Fruit fly (Drosophila melanogaster) whole organism, embryonic: ENCODE results near the gene CG4586.
A peak's percentile ranks its signal among the peaks of the same experiment; 100 is the strongest.

Source experiments
- Antp ChIP-seq: fragments of 200-800 bp; sonication (Bioruptor generic); optimal IDR thresholded peaks from 3 replicates; lab custom pipeline; 2016; ENCODE audit warnings: missing biosample characterization, missing genetic modification characterization
- Bdp1 ChIP-seq: fragments of 200-800 bp; sonication (Bioruptor generic); optimal IDR thresholded peaks from 3 replicates; lab custom pipeline; 2016; ENCODE audit warnings: missing biosample characterization, missing genetic modification characterization
- CG10654 ChIP-seq: fragments of 200-800 bp; sonication (Bioruptor generic); optimal IDR thresholded peaks from 2 replicates; lab custom pipeline; 2016; ENCODE audit warnings: missing biosample characterization, missing genetic modification characterization
- CG12071 ChIP-seq: fragments of 200-800 bp; sonication (Bioruptor generic); optimal IDR thresholded peaks from 3 replicates; lab custom pipeline; 2018; ENCODE audit warnings: missing biosample characterization, mild to moderate bottlenecking, missing genetic modification characterization
- CG12391 ChIP-seq: fragments of 200-800 bp; sonication (Bioruptor generic); optimal IDR thresholded peaks from 3 replicates; lab custom pipeline; 2018; ENCODE audit warnings: missing biosample characterization, mild to moderate bottlenecking, missing genetic modification characterization, moderate library complexity
- CG13624 ChIP-seq: fragments of 200-800 bp; sonication (Bioruptor generic); optimal IDR thresholded peaks from 2 replicates; lab custom pipeline; 2016; ENCODE audit warnings: missing biosample characterization, missing genetic modification characterization
- CG13775 ChIP-seq: fragments of 200-800 bp; sonication (Bioruptor generic); optimal IDR thresholded peaks from 3 replicates; lab custom pipeline; 2017; ENCODE audit warnings: missing biosample characterization, mild to moderate bottlenecking, missing genetic modification characterization
- CG17568 ChIP-seq: fragments of 200-800 bp; sonication (Bioruptor generic); optimal IDR thresholded peaks from 2 replicates; lab custom pipeline; 2018; ENCODE audit warnings: missing biosample characterization, mild to moderate bottlenecking, missing genetic modification characterization, moderate library complexity
- CG18476 ChIP-seq: fragments of 200-800 bp; sonication (Bioruptor generic); optimal IDR thresholded peaks from 2 replicates; lab custom pipeline; 2016; ENCODE audit warnings: missing biosample characterization, mild to moderate bottlenecking, missing genetic modification characterization
- CG31224 ChIP-seq: fragments of 200-800 bp; sonication (Bioruptor generic); IDR thresholded peaks from 2 replicates; pipeline ENCODE4 v1.3.6; 2022; ENCODE audit warnings: missing biosample characterization, missing genetic modification characterization
- CG3847 ChIP-seq: fragments of 200-800 bp; sonication (Bioruptor generic); IDR thresholded peaks from 2 replicates; pipeline ENCODE4 v1.3.6; 2022; ENCODE audit warnings: missing biosample characterization, missing genetic modification characterization
- CG4404 ChIP-seq: fragments of 200-800 bp; sonication (Bioruptor generic); IDR thresholded peaks from 2 replicates; pipeline ENCODE4 v1.3.6; 2022; ENCODE audit warnings: missing biosample characterization, missing genetic modification characterization
- CG6254 ChIP-seq: fragments of 200-800 bp; sonication (Bioruptor generic); optimal IDR thresholded peaks from 3 replicates; lab custom pipeline; 2017; ENCODE audit warnings: mild to moderate bottlenecking, missing biosample characterization, missing genetic modification reagents, missing genetic modification characterization
- CG7357 ChIP-seq: fragments of 200-800 bp; sonication (Bioruptor generic); IDR thresholded peaks from 3 replicates; pipeline ENCODE4 v1.3.6; 2022; ENCODE audit warnings: missing biosample characterization, missing genetic modification characterization
- CG9437 ChIP-seq: fragments of 200-800 bp; sonication (Bioruptor generic); optimal IDR thresholded peaks from 2 replicates; lab custom pipeline; 2018; ENCODE audit warnings: missing biosample characterization, mild to moderate bottlenecking, missing genetic modification characterization
- CG9817 ChIP-seq: fragments of 200-800 bp; sonication (Bioruptor generic); optimal IDR thresholded peaks from 2 replicates; lab custom pipeline; 2018; ENCODE audit warnings: missing biosample characterization, mild to moderate bottlenecking, missing genetic modification characterization, moderate library complexity
- CG9876 ChIP-seq: fragments of 200-800 bp; sonication (Bioruptor generic); optimal IDR thresholded peaks from 2 replicates; lab custom pipeline; 2016; ENCODE audit warnings: missing biosample characterization, missing genetic modification characterization
- Camta ChIP-seq: fragments of 200-800 bp; sonication (Bioruptor generic); optimal IDR thresholded peaks from 2 replicates; lab custom pipeline; 2016; ENCODE audit warnings: missing biosample characterization, missing genetic modification characterization
- D ChIP-seq, 2 experiments: fragments of 200-800 bp in 1 of 2; fragments of >200 bp in 1 of 2; sonication (Bioruptor generic) in 1 of 2; optimal IDR thresholded peaks; 2 replicates in 1 of 2; 3 replicates in 1 of 2; lab custom pipeline; 2017; ENCODE audit warnings: mild to moderate bottlenecking in 1 of 2, missing biosample characterization in 1 of 2, missing genetic modification characterization in 1 of 2, missing genetic modification reagents in 1 of 2
- Dip3 ChIP-seq: fragments of 200-800 bp; sonication (Bioruptor generic); optimal IDR thresholded peaks from 3 replicates; lab custom pipeline; 2016; ENCODE audit warnings: missing biosample characterization, missing genetic modification characterization
- Fer1 ChIP-seq: fragments of 200-800 bp; sonication (Bioruptor generic); optimal IDR thresholded peaks from 2 replicates; lab custom pipeline; 2017; ENCODE audit warnings: missing biosample characterization, mild to moderate bottlenecking, missing genetic modification characterization
- H2.0 ChIP-seq: fragments of 200-800 bp; sonication (Bioruptor generic); IDR thresholded peaks from 2 replicates; pipeline ENCODE4 v1.3.6; 2022; ENCODE audit warnings: missing biosample characterization, missing genetic modification characterization
- HmgZ ChIP-seq: fragments of 200-800 bp; sonication (Bioruptor generic); optimal IDR thresholded peaks from 2 replicates; lab custom pipeline; 2018; ENCODE audit warnings: missing biosample characterization, mild to moderate bottlenecking, missing genetic modification characterization
- Med ChIP-seq: fragments of 200-800 bp; sonication (Bioruptor generic); peaks from one replicate; lab custom pipeline; 2016; ENCODE audit warnings: missing biosample characterization, missing genetic modification characterization, mild to moderate bottlenecking, inconsistent platforms, moderate library complexity
- Oaz ChIP-seq: fragments of 200-800 bp; sonication (Bioruptor generic); IDR thresholded peaks from 2 replicates; pipeline ENCODE4 v1.3.6; 2022; ENCODE audit warnings: missing biosample characterization, missing genetic modification characterization
- Opbp ChIP-seq: fragments of 200-800 bp; sonication (Bioruptor generic); IDR thresholded peaks from 3 replicates; pipeline ENCODE4 v1.3.6; 2022; ENCODE audit warnings: missing biosample characterization, missing genetic modification characterization; ENCODE audit not compliant: partially characterized antibody
- Ravus ChIP-seq: fragments of 200-800 bp; sonication (Bioruptor generic); IDR thresholded peaks from 2 replicates; pipeline ENCODE4 v1.3.6; 2022; ENCODE audit warnings: missing biosample characterization, missing genetic modification characterization
- Sin3A ChIP-seq: fragments of >200 bp; optimal IDR thresholded peaks from 2 replicates; lab custom pipeline; 2018
- Trl ChIP-seq, 3 experiments: fragments of >200 bp in 2 of 3; fragments of 200-800 bp in 1 of 3; sonication (Bioruptor generic) in 1 of 3; optimal IDR thresholded peaks; 2 replicates in 1 of 3; 3 replicates in 2 of 3; lab custom pipeline; 2016 to 2017; ENCODE audit warnings: missing biosample characterization in 1 of 3, missing genetic modification characterization in 1 of 3
- Xrp1 ChIP-seq: fragments of 200-800 bp; sonication (Bioruptor generic); IDR thresholded peaks from 2 replicates; pipeline ENCODE4 v1.3.6; 2022; ENCODE audit warnings: missing biosample characterization, missing genetic modification characterization
- YL-1 ChIP-seq: fragments of 200-800 bp; sonication (Bioruptor generic); optimal IDR thresholded peaks from 3 replicates; lab custom pipeline; 2017; ENCODE audit warnings: missing biosample characterization, mild to moderate bottlenecking, missing genetic modification characterization
- ab ChIP-seq: fragments of 200-800 bp; sonication (Bioruptor generic); optimal IDR thresholded peaks from 2 replicates; lab custom pipeline; 2016; ENCODE audit warnings: missing biosample characterization, missing genetic modification characterization
- az2 ChIP-seq: fragments of 200-800 bp; sonication (Bioruptor generic); optimal IDR thresholded peaks from 3 replicates; lab custom pipeline; 2016; ENCODE audit warnings: missing biosample characterization, missing genetic modification characterization
- cas ChIP-seq: fragments of 200-800 bp; sonication (Bioruptor generic); IDR thresholded peaks from 2 replicates; pipeline ENCODE4 v1.3.6; 2022; ENCODE audit warnings: missing biosample characterization, missing genetic modification characterization
- dimm ChIP-seq: fragments of 200-800 bp; sonication (Bioruptor generic); IDR thresholded peaks from 2 replicates; pipeline ENCODE4 v1.3.6; 2022; ENCODE audit warnings: missing biosample characterization, missing genetic modification characterization
- dmrt11E ChIP-seq: fragments of 200-800 bp; sonication (Bioruptor generic); optimal IDR thresholded peaks from 3 replicates; lab custom pipeline; 2018; ENCODE audit warnings: missing biosample characterization, mild to moderate bottlenecking, missing genetic modification characterization, moderate library complexity
- fd64A ChIP-seq: fragments of 200-800 bp; sonication (Bioruptor generic); optimal IDR thresholded peaks from 3 replicates; lab custom pipeline; 2018; ENCODE audit warnings: missing biosample characterization, mild to moderate bottlenecking, missing genetic modification characterization
- gce ChIP-seq: fragments of 200-800 bp; sonication (Bioruptor generic); IDR thresholded peaks from 3 replicates; pipeline ENCODE4 v1.3.6; 2022; ENCODE audit warnings: missing biosample characterization, missing genetic modification characterization
- gro ChIP-seq: fragments of 200-800 bp; sonication (Bioruptor generic); optimal IDR thresholded peaks from 2 replicates; lab custom pipeline; 2016; ENCODE audit warnings: missing biosample characterization, missing genetic modification characterization
- hbn ChIP-seq: fragments of 200-800 bp; sonication (Bioruptor generic); IDR thresholded peaks from 2 replicates; pipeline ENCODE4 v1.3.6; 2022; ENCODE audit warnings: missing biosample characterization, missing genetic modification characterization; ENCODE audit not compliant: partially characterized antibody
- kah ChIP-seq: fragments of 200-800 bp; sonication (Bioruptor generic); optimal IDR thresholded peaks from 2 replicates; lab custom pipeline; 2018; ENCODE audit warnings: missing biosample characterization, mild to moderate bottlenecking, missing genetic modification characterization
- odd ChIP-seq: fragments of 200-800 bp; sonication (Bioruptor generic); optimal IDR thresholded peaks from 2 replicates; lab custom pipeline; 2017; ENCODE audit warnings: missing biosample characterization, mild to moderate bottlenecking, missing genetic modification characterization
- p53 ChIP-seq: fragments of 200-800 bp; sonication (Bioruptor generic); optimal IDR thresholded peaks from 2 replicates; lab custom pipeline; 2016; ENCODE audit warnings: missing biosample characterization, missing genetic modification characterization
- pros ChIP-seq: fragments of 200-800 bp; sonication (Bioruptor generic); optimal IDR thresholded peaks from 3 replicates; lab custom pipeline; 2019; ENCODE audit warnings: missing biosample characterization, mild to moderate bottlenecking, missing genetic modification characterization, moderate library complexity
- psq ChIP-seq: fragments of 200-800 bp; sonication (Bioruptor generic); optimal IDR thresholded peaks from 2 replicates; lab custom pipeline; 2017; ENCODE audit warnings: missing biosample characterization, missing genetic modification characterization
- ssp ChIP-seq: fragments of 200-800 bp; sonication (Bioruptor generic); IDR thresholded peaks from 2 replicates; pipeline ENCODE4 v1.3.6; 2022; ENCODE audit warnings: missing biosample characterization, missing genetic modification characterization
- tna ChIP-seq: fragments of 200-800 bp; sonication (Bioruptor generic); IDR thresholded peaks from 2 replicates; pipeline ENCODE4 v1.3.6; 2022; ENCODE audit warnings: missing biosample characterization, missing genetic modification characterization; ENCODE audit not compliant: partially characterized antibody
- ttk ChIP-seq: fragments of 200-800 bp; sonication (Bioruptor generic); IDR thresholded peaks from 2 replicates; pipeline ENCODE4 v2.1.2; 2022; ENCODE audit warnings: missing biosample characterization, missing genetic modification characterization
- wdn ChIP-seq: fragments of 200-800 bp; sonication (Bioruptor generic); IDR thresholded peaks from 2 replicates; pipeline ENCODE4 v1.3.6; 2022; ENCODE audit warnings: missing biosample characterization, missing genetic modification characterization
- wor ChIP-seq: fragments of 200-800 bp; sonication (Bioruptor generic); IDR thresholded peaks from 2 replicates; pipeline ENCODE4 v1.3.6; 2022; ENCODE audit warnings: missing biosample characterization, missing genetic modification characterization
- yki ChIP-seq: fragments of >200 bp; optimal IDR thresholded peaks from 3 replicates; lab custom pipeline; 2018

CG4586 gene

DNA sequence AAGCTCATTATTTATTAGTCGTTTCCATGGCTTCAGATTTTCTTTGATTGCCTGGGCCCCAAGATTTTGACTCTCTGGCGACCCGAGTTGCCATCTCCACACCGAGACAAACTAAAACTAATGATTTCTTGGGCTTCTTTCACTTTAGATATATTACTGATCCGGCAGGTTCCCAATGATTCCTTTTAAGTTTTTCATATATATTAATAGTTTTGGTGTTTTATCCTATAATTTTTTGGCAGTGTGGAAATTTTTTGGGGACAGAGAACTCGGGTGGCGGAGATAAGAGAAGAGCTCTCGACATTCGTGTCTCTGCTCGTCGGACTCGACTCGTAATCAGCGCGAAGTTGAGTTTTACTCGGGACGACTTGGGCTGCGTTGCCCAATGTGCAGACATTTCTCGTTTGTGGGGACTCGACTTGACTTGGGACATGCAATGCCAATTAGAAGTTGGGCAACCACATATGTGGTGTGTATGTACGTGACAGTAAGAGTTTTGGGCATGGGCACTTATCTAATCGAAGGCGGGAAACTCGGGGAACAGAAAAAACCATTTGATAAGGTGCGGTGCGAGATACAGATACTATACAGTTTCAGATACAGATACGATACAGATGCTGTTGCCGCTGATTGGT is 31.5 kb downstream of the CG4586 start (continued):
- TF ChIP-seq Opbp (GFP tag; lab: Robert Waterston, UW) (no peak), Dip3 (GFP tag; lab: Kevin White, UChicago) (peak; percentile 42), gro (GFP tag; lab: Kevin White, UChicago) (no peak), CG9437 (GFP tag; lab: Kevin White, UChicago) (peak; percentile 36), CG3847 (peak; percentile 44; the same call in 1 of the 2 replicates), CG31224 (GFP tag; lab: Robert Waterston, UW) (no peak), az2 (peak; percentile 58), p53 (GFP tag; lab: Kevin White, UChicago) (no peak), CG7357 (GFP tag; lab: Robert Waterston, UW) (0 out of 3 replicates have a peak, but pooled peaks have one; percentile 39), CG17568 (GFP tag; lab: Kevin White, UChicago) (no peak), CG10654 (GFP tag; lab: Kevin White, UChicago) (no peak), Camta (no peak), cas (GFP tag; lab: Robert Waterston, UW) (no peak), CG9876 (no peak), psq (no peak), YL-1 (GFP tag; lab: Kevin White, UChicago) (no peak), H2.0 (peak; percentile 46; the same call in 1 of the 2 replicates), wor (no peak), Xrp1 (peak; percentile 51), Oaz (GFP tag; lab: Robert Waterston, UW) (no peak), pros (GFP tag; lab: Kevin White, UChicago) (no peak), dimm (GFP tag; lab: Robert Waterston, UW) (no peak), D (optimal IDR thresholded peaks at IDR 0.05; lab: Kevin White, UChicago) (no peak), D (GFP tag; optimal IDR thresholded peaks at IDR 0.05; lab: Kevin White, UChicago) (peak; percentile 49), Antp (GFP tag; lab: Kevin White, UChicago) (no peak), ttk (GFP tag; lab: Robert Waterston, UW) (no peak), Ravus (no peak), fd64A (no peak), dmrt11E (tag; lab: Kevin White, UChicago) (peak; percentile 30), odd (no peak), CG18476 (GFP tag; lab: Kevin White, UChicago) (no peak), Fer1 (GFP tag; lab: Kevin White, UChicago) (peak; percentile 60), wdn (GFP tag; lab: Robert Waterston, UW) (no peak), CG9817 (tag; lab: Kevin White, UChicago) (peak; percentile 33), ab (GFP tag; lab: Kevin White, UChicago) (no peak), Sin3A (lab: Kevin White, UChicago) (no peak), HmgZ (tag; lab: Kevin White, UChicago) (no peak), ssp (GFP tag; lab: Robert Waterston, UW) (peak; percentile 45; the same call in 1 of the 2 replicates), CG13775 (GFP tag; lab: Kevin White, UChicago) (peak; percentile 50), hbn (GFP tag; lab: Robert Waterston, UW) (no peak), Trl (optimal IDR thresholded peaks at IDR 0.05; lab: Kevin White, UChicago) (no peak), Trl (GFP tag; optimal IDR thresholded peaks at IDR 0.05; lab: Kevin White, UChicago) (no peak), CG12071 (GFP tag; lab: Kevin White, UChicago) (no peak), tna (GFP tag; lab: Robert Waterston, UW) (no peak), kah (GFP tag; lab: Kevin White, UChicago) (no peak), CG13624 (peak; percentile 6), Bdp1 (GFP tag; lab: Kevin White, UChicago) (no peak), CG6254 (GFP tag; lab: Kevin White, UChicago) (peak; percentile 37), Med (GFP tag; lab: Kevin White, UChicago) (peak; percentile 82), yki (lab: Kevin White, UChicago) (no peak), CG4404 (GFP tag; lab: Robert Waterston, UW) (peak; percentile 23; the same call in 1 of the 2 replicates), CG12391 (tag; lab: Kevin White, UChicago) (peak; percentile 47), gce (no peak)
